Worm (Caenorhabditis elegans) whole organism, L1 larva: ENCODE measurements around the gene srw-1.

Experiments
- C04F5.9 ChIP-seq: sonication (generic microtip); optimal IDR thresholded peaks from 2 replicates; lab custom pipeline; 2016; ENCODE audit warnings: missing genetic modification characterization, missing compliant biosample characterization
- C34B4.2 ChIP-seq: sonication (generic microtip); optimal IDR thresholded peaks from 2 replicates; lab custom pipeline; 2017; ENCODE audit warnings: mild to moderate bottlenecking, missing genetic modification characterization, missing compliant biosample characterization
- F16B12.6 ChIP-seq: fragments of 150-350 bp; optimal IDR thresholded peaks from 2 replicates; lab custom pipeline; 2014; ENCODE audit warnings: missing biosample characterization, missing genetic modification characterization
- Y116A8C.19 ChIP-seq: sonication (generic microtip); optimal IDR thresholded peaks from 2 replicates; lab custom pipeline; 2016; ENCODE audit warnings: missing compliant biosample characterization, missing genetic modification characterization, borderline replicate concordance
- blmp-1 ChIP-seq: fragments of 150-350 bp; optimal IDR thresholded peaks from 2 replicates; lab custom pipeline; 2014; ENCODE audit warnings: missing biosample characterization, missing genetic modification characterization
- ceh-8 ChIP-seq: fragments of 200-800 bp; sonication (Bioruptor generic); optimal IDR thresholded peaks from 2 replicates; lab custom pipeline; 2018; ENCODE audit warnings: mild to moderate bottlenecking, missing genetic modification characterization, moderate library complexity, missing compliant biosample characterization
- ceh-82 ChIP-seq, 3 experiments: fragments of 150-350 bp in 1 of 3; sonication (generic microtip) in 2 of 3; optimal IDR thresholded peaks; 2 replicates each; lab custom pipeline; 2014 to 2017; ENCODE audit warnings: missing biosample characterization in 3 of 3, missing genetic modification characterization in 3 of 3
- ceh-88 ChIP-seq: fragments of 200-800 bp; sonication (Bioruptor generic); IDR thresholded peaks from 2 replicates; pipeline ENCODE4 v1.3.6; 2022; ENCODE audit warnings: missing genetic modification characterization, missing compliant biosample characterization
- dsc-1 ChIP-seq: sonication (generic microtip); optimal IDR thresholded peaks from 2 replicates; lab custom pipeline; 2016; ENCODE audit warnings: mild to moderate bottlenecking, missing genetic modification characterization, missing compliant biosample characterization
- egl-27 ChIP-seq, 2 experiments: fragments of 150-350 bp in 1 of 2; sonication (generic microtip); optimal IDR thresholded peaks; 3 replicates each; lab custom pipeline; 2017 to 2018; ENCODE audit warnings: missing biosample characterization in 2 of 2, missing genetic modification characterization in 2 of 2, missing genetic modification reagents in 2 of 2
- elt-2 ChIP-seq: sonication (generic microtip); optimal IDR thresholded peaks from 2 replicates; lab custom pipeline; 2016; ENCODE audit warnings: missing genetic modification characterization, mild to moderate bottlenecking, inconsistent platforms, missing compliant biosample characterization, missing genetic modification reagents
- elt-3 ChIP-seq, 6 experiments: fragments of 150-350 bp in 1 of 6; sonication (generic microtip); optimal IDR thresholded peaks; 2 replicates each; lab custom pipeline; 2017 to 2018; ENCODE audit warnings: missing biosample characterization in 6 of 6, missing genetic modification characterization in 6 of 6, inconsistent platforms in 1 of 6
- ets-5 ChIP-seq: fragments of 200-800 bp; sonication (Bioruptor generic); IDR thresholded peaks from 2 replicates; pipeline ENCODE4 v1.3.6; 2022; ENCODE audit warnings: missing genetic modification characterization, missing compliant biosample characterization
- fkh-10 ChIP-seq: sonication (generic microtip); optimal IDR thresholded peaks from 2 replicates; lab custom pipeline; 2017; ENCODE audit warnings: missing biosample characterization, missing genetic modification reagents, missing genetic modification characterization
- hlh-17 ChIP-seq: fragments of 200-800 bp; sonication (Bioruptor generic); optimal IDR thresholded peaks from 2 replicates; lab custom pipeline; 2018; ENCODE audit warnings: missing genetic modification characterization, mild to moderate bottlenecking, missing compliant biosample characterization, moderate library complexity, borderline replicate concordance
- jun-1 ChIP-seq: fragments of 150-350 bp; optimal IDR thresholded peaks from 2 replicates; lab custom pipeline; 2014; ENCODE audit warnings: missing biosample characterization, missing genetic modification reagents, missing genetic modification characterization
- lin-13 ChIP-seq: fragments of 150-350 bp; optimal IDR thresholded peaks from 2 replicates; lab custom pipeline; 2014; ENCODE audit warnings: missing biosample characterization, missing genetic modification reagents, missing genetic modification characterization
- lin-35 ChIP-seq, 2 experiments: fragments of 150-350 bp; optimal IDR thresholded peaks; 2 replicates each; lab custom pipeline; 2014; ENCODE audit warnings: missing biosample characterization in 2 of 2, missing genetic modification characterization in 2 of 2, missing genetic modification reagents in 2 of 2
- lin-39 ChIP-seq: fragments of 150-350 bp; optimal IDR thresholded peaks from 2 replicates; lab custom pipeline; 2014; ENCODE audit warnings: missing biosample characterization, missing genetic modification reagents, missing genetic modification characterization
- mab-9 ChIP-seq: fragments of 200-800 bp; sonication (Bioruptor generic); IDR thresholded peaks from 2 replicates; pipeline ENCODE4 v1.3.6; 2022; ENCODE audit warnings: missing genetic modification reagents, missing genetic modification characterization, missing compliant biosample characterization
- mdl-1 ChIP-seq, 2 experiments: fragments of 150-350 bp; optimal IDR thresholded peaks; 2 replicates each; lab custom pipeline; 2014 to 2017; ENCODE audit warnings: missing biosample characterization in 2 of 2, missing genetic modification characterization in 2 of 2, inconsistent platforms in 1 of 2
- mef-2 ChIP-seq: fragments of 150-350 bp; optimal IDR thresholded peaks from 2 replicates; lab custom pipeline; 2014; ENCODE audit warnings: missing biosample characterization, missing genetic modification characterization
- mep-1 ChIP-seq: fragments of 150-350 bp; optimal IDR thresholded peaks from 2 replicates; lab custom pipeline; 2014; ENCODE audit warnings: missing biosample characterization, missing genetic modification characterization
- nhr-11 ChIP-seq: fragments of 150-350 bp; optimal IDR thresholded peaks from 2 replicates; lab custom pipeline; 2014; ENCODE audit warnings: missing biosample characterization, missing genetic modification characterization
- nhr-12 ChIP-seq: sonication (generic microtip); optimal IDR thresholded peaks from 2 replicates; lab custom pipeline; 2017; ENCODE audit warnings: missing biosample characterization, missing genetic modification characterization
- nhr-19 ChIP-seq: fragments of 200-800 bp; sonication (Bioruptor generic); conservative IDR thresholded peaks from 2 replicates; pipeline ENCODE4 v1.3.6; 2022; ENCODE audit warnings: missing genetic modification characterization, missing compliant biosample characterization
- nhr-20 ChIP-seq: sonication (generic microtip); optimal IDR thresholded peaks from 2 replicates; lab custom pipeline; 2016; ENCODE audit warnings: mild to moderate bottlenecking, missing genetic modification characterization, missing compliant biosample characterization
- nhr-237 ChIP-seq: fragments of 150-350 bp; optimal IDR thresholded peaks from 2 replicates; lab custom pipeline; 2014; ENCODE audit warnings: missing biosample characterization, missing genetic modification characterization
- nhr-28 ChIP-seq: fragments of 150-350 bp; optimal IDR thresholded peaks from 2 replicates; lab custom pipeline; 2014; ENCODE audit warnings: missing biosample characterization, missing genetic modification characterization
- nhr-71 ChIP-seq: sonication (generic microtip); optimal IDR thresholded peaks from 2 replicates; lab custom pipeline; 2016; ENCODE audit warnings: mild to moderate bottlenecking, missing genetic modification characterization, moderate library complexity, missing compliant biosample characterization
- nhr-76 ChIP-seq: sonication (generic microtip); optimal IDR thresholded peaks from 2 replicates; lab custom pipeline; 2017; ENCODE audit warnings: missing biosample characterization, missing genetic modification characterization
- nhr-84 ChIP-seq: sonication (generic microtip); optimal IDR thresholded peaks from 2 replicates; lab custom pipeline; 2017; ENCODE audit warnings: missing biosample characterization, missing genetic modification characterization
- nhr-85 ChIP-seq: sonication (generic microtip); peaks from one replicate; lab custom pipeline; 2016; ENCODE audit warnings: missing genetic modification characterization, inconsistent platforms, missing compliant biosample characterization
- nhr-90 ChIP-seq: sonication (generic microtip); optimal IDR thresholded peaks from 2 replicates; lab custom pipeline; 2016; ENCODE audit warnings: mild to moderate bottlenecking, missing genetic modification characterization, missing compliant biosample characterization; ENCODE audit not compliant: poor library complexity
- pag-3 ChIP-seq: sonication (generic microtip); optimal IDR thresholded peaks from 2 replicates; lab custom pipeline; 2017; ENCODE audit warnings: missing genetic modification characterization, mild to moderate bottlenecking, missing compliant biosample characterization, antibody characterized with exemption, borderline replicate concordance; ENCODE audit not compliant: insufficient read depth
- rnt-1 ChIP-seq: sonication (generic microtip); optimal IDR thresholded peaks from 2 replicates; lab custom pipeline; 2016; ENCODE audit warnings: mild to moderate bottlenecking, missing genetic modification characterization, moderate library complexity, missing compliant biosample characterization
- skn-1 ChIP-seq: fragments of 150-350 bp; optimal IDR thresholded peaks from 2 replicates; lab custom pipeline; 2014; ENCODE audit warnings: missing biosample characterization, missing genetic modification characterization
- sox-4 ChIP-seq: sonication (generic microtip); optimal IDR thresholded peaks from 2 replicates; lab custom pipeline; 2016; ENCODE audit warnings: missing genetic modification characterization, missing compliant biosample characterization
- sptf-1 ChIP-seq: fragments of 150-350 bp; optimal IDR thresholded peaks from 2 replicates; lab custom pipeline; 2014; ENCODE audit warnings: missing biosample characterization, missing genetic modification characterization
- sup-37 ChIP-seq: fragments of 200-800 bp; sonication (Bioruptor generic); optimal IDR thresholded peaks from 2 replicates; lab custom pipeline; 2018; ENCODE audit warnings: mild to moderate bottlenecking, missing genetic modification characterization, missing compliant biosample characterization
- tbx-2 ChIP-seq: sonication (generic microtip); optimal IDR thresholded peaks from 2 replicates; lab custom pipeline; 2016; ENCODE audit warnings: missing genetic modification characterization, missing compliant biosample characterization
- unc-130 ChIP-seq: fragments of 150-350 bp; optimal IDR thresholded peaks from 2 replicates; lab custom pipeline; 2017; ENCODE audit warnings: missing biosample characterization, missing genetic modification characterization, inconsistent platforms
- unc-30 ChIP-seq: sonication (generic microtip); optimal IDR thresholded peaks from 2 replicates; lab custom pipeline; 2017; ENCODE audit warnings: missing biosample characterization, missing genetic modification characterization
- unc-98 ChIP-seq: fragments of 200-800 bp; sonication (Bioruptor generic); IDR thresholded peaks from 2 replicates; pipeline ENCODE4 v1.3.6; 2022; ENCODE audit warnings: missing genetic modification characterization, missing compliant biosample characterization
- xbp-1 ChIP-seq: sonication (generic microtip); optimal IDR thresholded peaks from 2 replicates; lab custom pipeline; 2016; ENCODE audit warnings: missing genetic modification characterization, missing compliant biosample characterization
- ztf-11 ChIP-seq, 2 experiments: sonication (generic microtip); optimal IDR thresholded peaks; 2 replicates each; lab custom pipeline; 2016 to 2017; ENCODE audit warnings: missing genetic modification characterization in 2 of 2, missing biosample characterization in 1 of 2, missing compliant biosample characterization in 1 of 2
- ztf-4 ChIP-seq: fragments of 150-350 bp; optimal IDR thresholded peaks from 2 replicates; lab custom pipeline; 2014; ENCODE audit warnings: missing biosample characterization, missing genetic modification characterization

Gene srw-1

ce11 chrV:15187083-15188057 is 10.7 kb upstream of the srw-1 start, which contains the start of the genes cyn-7 and bath-36 (continued):
- peak; percentile 74 for TF ChIP-seq elt-2 (tag; lab: Kevin White, UChicago)
- TF ChIP-seq sox-4 (tag; lab: Kevin White, UChicago): peak; percentile 30
- TF ChIP-seq xbp-1: peak; percentile 86
- peak; percentile 70 for TF ChIP-seq rnt-1 (tag; lab: Kevin White, UChicago)
- TF ChIP-seq unc-30 (tag; lab: Kevin White, UChicago): no peak
- TF ChIP-seq C34B4.2 (tag; lab: Kevin White, UChicago): no peak
- TF ChIP-seq hlh-17 (GFP tag; lab: Kevin White, UChicago): no peak
- peak; percentile 31 for TF ChIP-seq nhr-11 (tag; lab: Kevin White, UChicago)
- TF ChIP-seq mef-2 (tag; lab: Kevin White, UChicago): peak; percentile 1
- peak; percentile 20; the same call in 1 of the 2 replicates for TF ChIP-seq ceh-88 (GFP tag; lab: Robert Waterston, UW)
- TF ChIP-seq skn-1: peak; percentile 55
- TF ChIP-seq sptf-1 (tag; lab: Kevin White, UChicago): no peak
- peak; percentile 77 for TF ChIP-seq dsc-1 (tag; lab: Kevin White, UChicago)
- no peak for TF ChIP-seq nhr-237 (tag; lab: Kevin White, UChicago)
- peak in 2 of 6 experiments; percentile 81 to 92 for TF ChIP-seq elt-3 (tag; optimal IDR thresholded peaks at IDR 0.05; lab: Kevin White, UChicago)
- TF ChIP-seq nhr-20 (tag; lab: Kevin White, UChicago): peak; percentile 92
- TF ChIP-seq lin-13 (GFP tag; lab: Kevin White, UChicago): peak; percentile 7
- peak; percentile 18 for TF ChIP-seq pag-3 (tag; lab: Kevin White, UChicago)
- TF ChIP-seq fkh-10 (GFP tag; lab: Kevin White, UChicago): no peak
- peak; percentile 58 to 76 (median 71) for TF ChIP-seq ceh-82 (tag; optimal IDR thresholded peaks at IDR 0.05; lab: Kevin White, UChicago)
- TF ChIP-seq nhr-28 (tag; lab: Kevin White, UChicago): no peak
- peak in 1 of 2 experiments; percentile 71 for TF ChIP-seq mdl-1 (tag; optimal IDR thresholded peaks at IDR 0.05; lab: Kevin White, UChicago)
- no peak for TF ChIP-seq unc-98 (GFP tag; lab: Robert Waterston, UW)
- peak; percentile 93 for TF ChIP-seq nhr-85 (tag; lab: Kevin White, UChicago)
- TF ChIP-seq C04F5.9 (tag; lab: Kevin White, UChicago): peak; percentile 21
- no peak for TF ChIP-seq nhr-76
- peak; percentile 30 for TF ChIP-seq ztf-4 (tag; lab: Kevin White, UChicago)
- no peak for TF ChIP-seq ceh-8
- TF ChIP-seq mep-1 (tag; lab: Kevin White, UChicago): peak; percentile 85
- TF ChIP-seq lin-39 (tag; lab: Kevin White, UChicago): peak; percentile 55
- TF ChIP-seq egl-27 (tag; optimal IDR thresholded peaks at IDR 0.05; lab: Kevin White, UChicago): no peak
- no peak for TF ChIP-seq mab-9 (GFP tag; lab: Robert Waterston, UW)
- peak; percentile 62 for TF ChIP-seq unc-130 (tag; lab: Kevin White, UChicago)
- TF ChIP-seq F16B12.6 (tag; lab: Kevin White, UChicago): peak; percentile 92
- TF ChIP-seq nhr-12 (tag; lab: Kevin White, UChicago): no peak
- TF ChIP-seq nhr-19 (GFP tag; lab: Robert Waterston, UW): peak; percentile 87
- no peak for TF ChIP-seq sup-37 (GFP tag; lab: Kevin White, UChicago)
- peak; percentile 92 for TF ChIP-seq nhr-71 (tag; lab: Kevin White, UChicago)
- TF ChIP-seq blmp-1 (tag; lab: Kevin White, UChicago): peak; percentile 98
- peak; percentile 75 for TF ChIP-seq jun-1
- peak; percentile 87 for TF ChIP-seq nhr-90 (tag; lab: Kevin White, UChicago)
- peak in 1 of 2 experiments; percentile 44 for TF ChIP-seq ztf-11 (tag; optimal IDR thresholded peaks at IDR 0.05; lab: Kevin White, UChicago)
- peak; percentile 83 for TF ChIP-seq tbx-2 (tag; lab: Kevin White, UChicago)
- no peak for TF ChIP-seq Y116A8C.19 (tag; lab: Kevin White, UChicago)
- no peak for TF ChIP-seq nhr-84 (tag; lab: Kevin White, UChicago)
- no peak for TF ChIP-seq ets-5
- TF ChIP-seq lin-35 (GFP tag; optimal IDR thresholded peaks at IDR 0.05; lab: Kevin White, UChicago): peak; percentile 83 to 84
